Fruit fly (Drosophila melanogaster) whole organism, prepupa: Measurements from ENCODE around the gene CG14374.

ENCODE experiments used
- CG3919 ChIP-seq: fragments of 200-800 bp; sonication (Bioruptor generic); optimal IDR thresholded peaks from 3 replicates; lab custom pipeline; 2016; ENCODE audit warnings: missing biosample characterization, missing genetic modification characterization
- CG6808 ChIP-seq: fragments of 200-800 bp; sonication (Bioruptor generic); optimal IDR thresholded peaks from 3 replicates; lab custom pipeline; 2017; ENCODE audit warnings: missing biosample characterization, missing genetic modification characterization, mild to moderate bottlenecking, moderate library complexity, missing genetic modification reagents
- Ets21C ChIP-seq: fragments of 200-800 bp; sonication (Bioruptor generic); optimal IDR thresholded peaks from 3 replicates; lab custom pipeline; 2016; ENCODE audit warnings: missing biosample characterization, missing genetic modification characterization
- Hr38 ChIP-seq: sonication (Bioruptor generic); optimal IDR thresholded peaks from 2 replicates; lab custom pipeline; 2016; ENCODE audit warnings: missing biosample characterization, missing genetic modification characterization
- acj6 ChIP-seq: fragments of 200-800 bp; sonication (Bioruptor generic); optimal IDR thresholded peaks from 3 replicates; lab custom pipeline; 2016; ENCODE audit warnings: missing biosample characterization, missing genetic modification characterization
- fd59A ChIP-seq: fragments of 200-800 bp; sonication (Bioruptor generic); optimal IDR thresholded peaks from 2 replicates; lab custom pipeline; 2017; ENCODE audit warnings: missing biosample characterization, mild to moderate bottlenecking, missing genetic modification characterization, missing genetic modification reagents
- ss ChIP-seq, 2 experiments: fragments of 200-800 bp; sonication (Bioruptor generic); optimal IDR thresholded peaks; 2 replicates in 1 of 2; 3 replicates in 1 of 2; lab custom pipeline; 2017 to 2018; ENCODE audit warnings: mild to moderate bottlenecking in 2 of 2, missing biosample characterization in 2 of 2, missing genetic modification characterization in 2 of 2, moderate library complexity in 1 of 2

dm6 chr3R:13397040-13397439, at the start of gene CG14374:
- TF ChIP-seq Ets21C (GFP tag; lab: Kevin White, UChicago), result no peak
- TF ChIP-seq CG3919 (GFP tag; lab: Kevin White, UChicago), result no peak
- TF ChIP-seq acj6 (GFP tag; lab: Kevin White, UChicago), result no peak
- TF ChIP-seq Hr38 (GFP tag; lab: Kevin White, UChicago), result no peak
- TF ChIP-seq CG6808 (GFP tag; lab: Kevin White, UChicago), result no peak
- no peak for TF ChIP-seq ss (GFP tag; optimal IDR thresholded peaks at IDR 0.05; lab: Kevin White, UChicago)
- no peak for TF ChIP-seq fd59A (GFP tag; lab: Kevin White, UChicago)
